Worm (Caenorhabditis elegans) whole organism, L3 larva: ENCODE data around the gene srlf-28.

Source experiments
- ZK546.5 ChIP-seq: sonication (generic microtip); optimal IDR thresholded peaks from 2 replicates; lab custom pipeline; 2017; ENCODE audit warnings: missing biosample characterization, missing genetic modification characterization
- aly-2 ChIP-seq: fragments of 150-350 bp; optimal IDR thresholded peaks from 2 replicates; lab custom pipeline; 2014; ENCODE audit warnings: missing biosample characterization, missing genetic modification characterization
- ama-1 ChIP-seq: fragments of 150-350 bp; optimal IDR thresholded peaks from 2 replicates; lab custom pipeline; 2018
- ceh-16 ChIP-seq: sonication (generic microtip); optimal IDR thresholded peaks from 2 replicates; lab custom pipeline; 2017; ENCODE audit warnings: missing biosample characterization, missing genetic modification characterization
- ceh-28 ChIP-seq: fragments of 150-350 bp; optimal IDR thresholded peaks from 2 replicates; lab custom pipeline; 2014; ENCODE audit warnings: missing biosample characterization, missing genetic modification reagents, missing genetic modification characterization
- ceh-82 ChIP-seq: fragments of 150-350 bp; optimal IDR thresholded peaks from 2 replicates; lab custom pipeline; 2014; ENCODE audit warnings: missing biosample characterization, missing genetic modification characterization
- ceh-9 ChIP-seq: sonication (generic microtip); optimal IDR thresholded peaks from 2 replicates; lab custom pipeline; 2018; ENCODE audit warnings: missing biosample characterization, missing genetic modification characterization
- daf-12 ChIP-seq: fragments of 150-350 bp; optimal IDR thresholded peaks from 2 replicates; lab custom pipeline; 2014; ENCODE audit warnings: missing biosample characterization, missing genetic modification reagents, missing genetic modification characterization
- egl-5 ChIP-seq: fragments of 150-350 bp; optimal IDR thresholded peaks from 2 replicates; lab custom pipeline; 2017; ENCODE audit warnings: missing biosample characterization, missing genetic modification reagents, missing genetic modification characterization, inconsistent platforms
- elt-1 ChIP-seq: fragments of 150-350 bp; optimal IDR thresholded peaks from 2 replicates; lab custom pipeline; 2014; ENCODE audit warnings: missing biosample characterization, missing genetic modification characterization
- elt-2 ChIP-seq: sonication (generic microtip); optimal IDR thresholded peaks from 2 replicates; lab custom pipeline; 2016; ENCODE audit warnings: missing genetic modification reagents, mild to moderate bottlenecking, missing genetic modification characterization, missing compliant biosample characterization
- elt-3 ChIP-seq, 3 experiments: fragments of 150-350 bp in 1 of 3; sonication (generic microtip) in 2 of 3; optimal IDR thresholded peaks; 2 replicates in 2 of 3; 4 replicates in 1 of 3; lab custom pipeline; 2014 to 2017; ENCODE audit warnings: missing biosample characterization in 3 of 3, missing genetic modification characterization in 3 of 3
- eor-1 ChIP-seq, 2 experiments: fragments of 150-350 bp; optimal IDR thresholded peaks; 2 replicates each; lab custom pipeline; 2014 to 2018; ENCODE audit warnings: missing biosample characterization in 2 of 2, missing genetic modification characterization in 2 of 2
- fkh-10 ChIP-seq: sonication (generic microtip); optimal IDR thresholded peaks from 2 replicates; lab custom pipeline; 2017; ENCODE audit warnings: missing biosample characterization, missing genetic modification reagents, missing genetic modification characterization
- fkh-2 ChIP-seq: fragments of 150-350 bp; optimal IDR thresholded peaks from 2 replicates; lab custom pipeline; 2014; ENCODE audit warnings: missing biosample characterization, missing genetic modification reagents, missing genetic modification characterization
- hmg-11 ChIP-seq: sonication (generic microtip); optimal IDR thresholded peaks from 2 replicates; lab custom pipeline; 2016; ENCODE audit warnings: missing genetic modification characterization, missing compliant biosample characterization
- lin-15B ChIP-seq: fragments of 150-350 bp; optimal IDR thresholded peaks from 2 replicates; lab custom pipeline; 2014; ENCODE audit warnings: missing biosample characterization, missing genetic modification characterization
- lin-39 ChIP-seq: fragments of 150-350 bp; optimal IDR thresholded peaks from 2 replicates; lab custom pipeline; 2018; ENCODE audit warnings: missing biosample characterization, missing genetic modification reagents, missing genetic modification characterization
- lsy-12 ChIP-seq: sonication (generic microtip); optimal IDR thresholded peaks from 2 replicates; lab custom pipeline; 2016; ENCODE audit warnings: mild to moderate bottlenecking, missing genetic modification characterization, missing compliant biosample characterization
- nfya-1 ChIP-seq: sonication (generic microtip); optimal IDR thresholded peaks from 2 replicates; lab custom pipeline; 2017; ENCODE audit warnings: missing genetic modification characterization, mild to moderate bottlenecking, missing compliant biosample characterization, antibody characterized with exemption, moderate library complexity; ENCODE audit not compliant: insufficient read depth
- nhr-11 ChIP-seq: fragments of 150-350 bp; optimal IDR thresholded peaks from 2 replicates; lab custom pipeline; 2014; ENCODE audit warnings: missing biosample characterization, missing genetic modification characterization
- nhr-23 ChIP-seq: fragments of 150-350 bp; optimal IDR thresholded peaks from 2 replicates; lab custom pipeline; 2014; ENCODE audit warnings: missing biosample characterization, missing genetic modification reagents, missing genetic modification characterization
- nhr-237 ChIP-seq: fragments of 150-350 bp; optimal IDR thresholded peaks from 2 replicates; lab custom pipeline; 2014; ENCODE audit warnings: missing biosample characterization, missing genetic modification characterization
- nhr-28 ChIP-seq: fragments of 150-350 bp; optimal IDR thresholded peaks from 2 replicates; lab custom pipeline; 2014; ENCODE audit warnings: missing biosample characterization, missing genetic modification characterization
- nhr-43 ChIP-seq: sonication (generic microtip); optimal IDR thresholded peaks from 2 replicates; lab custom pipeline; 2016; ENCODE audit warnings: mild to moderate bottlenecking, missing genetic modification characterization, missing compliant biosample characterization; ENCODE audit not compliant: poor library complexity, severe bottlenecking
- nhr-76 ChIP-seq: fragments of 150-350 bp; sonication (generic microtip); optimal IDR thresholded peaks from 5 replicates; lab custom pipeline; 2014; ENCODE audit warnings: missing biosample characterization, missing genetic modification characterization
- nhr-77 ChIP-seq: fragments of 150-350 bp; optimal IDR thresholded peaks from 2 replicates; lab custom pipeline; 2014; ENCODE audit warnings: missing biosample characterization, missing genetic modification characterization
- pha-4 ChIP-seq: fragments of 150-350 bp; optimal IDR thresholded peaks from 2 replicates; lab custom pipeline; 2014; ENCODE audit warnings: missing biosample characterization, missing genetic modification reagents, missing genetic modification characterization
- pqm-1 ChIP-seq: fragments of 150-350 bp; optimal IDR thresholded peaks from 2 replicates; lab custom pipeline; 2017; ENCODE audit warnings: missing biosample characterization, missing genetic modification characterization, inconsistent platforms
- sea-2 ChIP-seq: fragments of 150-350 bp; sonication (generic microtip); optimal IDR thresholded peaks from 4 replicates; lab custom pipeline; 2014; ENCODE audit warnings: missing biosample characterization, missing genetic modification reagents, missing genetic modification characterization
- skn-1 ChIP-seq: fragments of 150-350 bp; optimal IDR thresholded peaks from 2 replicates; lab custom pipeline; 2014; ENCODE audit warnings: missing biosample characterization, missing genetic modification characterization
- snpc-4 ChIP-seq: fragments of 150-350 bp; optimal IDR thresholded peaks from 2 replicates; lab custom pipeline; 2014; ENCODE audit warnings: missing biosample characterization, missing genetic modification characterization
- unc-62 ChIP-seq: fragments of 150-350 bp; sonication (generic microtip); optimal IDR thresholded peaks from 4 replicates; lab custom pipeline; 2014; ENCODE audit warnings: missing biosample characterization, missing genetic modification reagents, missing genetic modification characterization
- zag-1 ChIP-seq: fragments of 150-350 bp; optimal IDR thresholded peaks from 2 replicates; lab custom pipeline; 2014; ENCODE audit warnings: missing biosample characterization, missing genetic modification characterization
- ztf-11 ChIP-seq: fragments of 150-350 bp; optimal IDR thresholded peaks from 2 replicates; lab custom pipeline; 2014; ENCODE audit warnings: missing biosample characterization, missing genetic modification characterization
- ztf-4 ChIP-seq: fragments of 150-350 bp; optimal IDR thresholded peaks from 2 replicates; lab custom pipeline; 2014; ENCODE audit warnings: missing biosample characterization, missing genetic modification characterization

The srlf-28 gene

DNA sequence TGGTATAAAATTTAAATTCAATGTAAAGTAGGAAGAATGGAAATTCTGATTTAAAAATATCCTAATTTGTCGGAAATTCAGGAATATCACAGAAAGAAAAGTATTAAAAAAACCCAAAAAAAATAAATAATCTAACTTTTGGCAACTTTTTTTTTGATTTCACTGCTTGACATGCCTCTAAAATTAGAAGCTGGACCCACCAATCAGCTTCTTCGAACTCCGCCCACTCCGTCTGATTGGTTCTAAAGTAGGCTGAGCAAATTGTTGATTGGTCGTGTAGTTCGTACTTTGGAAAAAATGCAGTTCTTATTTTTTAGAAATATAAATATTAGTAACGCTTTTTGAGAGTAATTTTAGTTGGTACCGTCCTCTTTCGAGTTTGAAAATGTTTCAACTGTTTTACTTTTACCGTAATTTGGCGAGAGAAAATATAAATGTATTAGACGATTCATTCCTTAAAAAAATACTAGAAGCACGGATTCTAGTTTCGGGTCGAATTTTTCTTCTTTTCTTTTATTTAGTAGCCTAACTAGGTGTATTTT, 22.3 kb upstream of the srlf-28 start:
- TF ChIP-seq fkh-2 (tag; lab: Kevin White, UChicago): no peak
- no peak for TF ChIP-seq snpc-4 (tag; lab: Kevin White, UChicago)
- TF ChIP-seq elt-1 (tag; lab: Kevin White, UChicago): no peak
- no peak for TF ChIP-seq pqm-1 (tag; lab: Kevin White, UChicago)
- no peak for TF ChIP-seq ZK546.5 (tag; lab: Kevin White, UChicago)
- TF ChIP-seq aly-2 (tag; lab: Kevin White, UChicago): no peak
- no peak for TF ChIP-seq lin-15B (tag; lab: Kevin White, UChicago)
- peak; percentile 97 for TF ChIP-seq nfya-1 (tag; lab: Kevin White, UChicago)
- TF ChIP-seq skn-1: no peak

- TF ChIP-seq lin-39 (tag; lab: Kevin White, UChicago) (no peak), ztf-4 (tag; lab: Kevin White, UChicago) (no peak), nhr-76 (tag; lab: Kevin White, UChicago) (no peak), ceh-28 (tag; lab: Kevin White, UChicago) (no peak), nhr-28 (tag; lab: Kevin White, UChicago) (no peak), sea-2 (GFP tag; lab: Kevin White, UChicago) (no peak), egl-5 (tag; lab: Kevin White, UChicago) (no peak), unc-62 (no peak), pha-4 (tag; lab: Kevin White, UChicago) (no peak), lsy-12 (tag; lab: Kevin White, UChicago) (no peak), ceh-9 (tag; lab: Kevin White, UChicago) (no peak), fkh-2 (tag; lab: Kevin White, UChicago) (no peak), zag-1 (no peak), daf-12 (tag; lab: Kevin White, UChicago) (no peak)
Observed at ce11 chrIV:14361189-14361588, 17.5 kb upstream of the srlf-28 start, which contains the start of gene ssu-2. Gene ssu-2, plus strand, starts transcription at chrIV:14361247.

ce11 chrIV:14356120-14356519, 12.5 kb upstream of the srlf-28 start:
- no peak for TF ChIP-seq ama-1 (lab: Kevin White, UChicago)
- TF ChIP-seq ztf-4 (tag; lab: Kevin White, UChicago): no peak
- peak; percentile 67 for TF ChIP-seq egl-5 (tag; lab: Kevin White, UChicago)
- peak; percentile 14 for TF ChIP-seq lin-15B (tag; lab: Kevin White, UChicago)
- peak; percentile 83 for TF ChIP-seq lin-39 (tag; lab: Kevin White, UChicago)
- TF ChIP-seq hmg-11 (tag; lab: Kevin White, UChicago): peak; percentile 74
- TF ChIP-seq fkh-10 (GFP tag; lab: Kevin White, UChicago): peak; percentile 86
- TF ChIP-seq ceh-16 (tag; lab: Kevin White, UChicago): no peak
- TF ChIP-seq snpc-4 (tag; lab: Kevin White, UChicago): peak; percentile 34
- TF ChIP-seq nfya-1 (tag; lab: Kevin White, UChicago): peak; percentile 88

DNA sequence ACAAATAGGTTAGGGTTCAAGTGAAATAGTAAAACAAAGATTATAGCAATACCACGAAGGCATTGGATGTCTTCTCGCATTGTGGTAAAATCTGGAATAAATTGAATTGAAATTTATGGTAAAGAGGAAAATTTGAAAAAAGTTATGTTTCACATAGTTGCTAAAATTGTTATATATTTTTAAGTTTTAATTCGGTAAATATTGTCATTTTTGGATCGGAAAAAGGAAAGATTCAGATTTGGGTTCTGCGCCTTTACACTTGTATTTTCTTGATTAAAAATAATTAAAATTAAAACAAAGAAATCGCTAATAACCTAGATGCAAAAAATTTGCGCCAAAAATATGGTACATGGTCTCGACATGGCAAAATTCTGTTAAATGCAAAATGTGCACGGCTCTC, 7.0 kb upstream of the srlf-28 start, which contains the start of gene oac-56:
TSS of gene oac-56 (minus strand) at position 101 of the 400 bp plus-strand sequence.
- TF ChIP-seq fkh-10 (GFP tag; lab: Kevin White, UChicago) (no peak), daf-12 (tag; lab: Kevin White, UChicago) (no peak), lin-39 (tag; lab: Kevin White, UChicago) (no peak), nhr-28 (tag; lab: Kevin White, UChicago) (no peak), nhr-77 (no peak), elt-2 (no peak), ztf-4 (tag; lab: Kevin White, UChicago) (no peak), hmg-11 (tag; lab: Kevin White, UChicago) (no peak), nhr-23 (no peak), snpc-4 (tag; lab: Kevin White, UChicago) (no peak), pqm-1 (tag; lab: Kevin White, UChicago) (no peak), pha-4 (tag; lab: Kevin White, UChicago) (no peak), lsy-12 (tag; lab: Kevin White, UChicago) (no peak), lin-15B (tag; lab: Kevin White, UChicago) (no peak), nfya-1 (tag; lab: Kevin White, UChicago) (no peak), nhr-237 (no peak), nhr-11 (tag; lab: Kevin White, UChicago) (no peak), ceh-28 (tag; lab: Kevin White, UChicago) (no peak), ztf-11 (no peak)

- TF ChIP-seq ZK546.5 (tag; lab: Kevin White, UChicago): no peak
- TF ChIP-seq eor-1 (tag; optimal IDR thresholded peaks at IDR 0.05; lab: Kevin White, UChicago): no peak
- no peak for TF ChIP-seq nhr-23
- TF ChIP-seq ceh-82 (tag; lab: Kevin White, UChicago): no peak
- TF ChIP-seq elt-3 (tag; optimal IDR thresholded peaks at IDR 0.05; lab: Kevin White, UChicago): no peak
- TF ChIP-seq unc-62: no peak
- TF ChIP-seq ztf-4 (tag; lab: Kevin White, UChicago): no peak
- no peak for TF ChIP-seq pqm-1 (tag; lab: Kevin White, UChicago)
- no peak for TF ChIP-seq ceh-16 (tag; lab: Kevin White, UChicago)
- no peak for TF ChIP-seq nhr-43
- TF ChIP-seq skn-1: no peak
Observed at ce11 chrIV:14339657-14340056, 4.0 kb downstream of the srlf-28 start, which contains the start of gene Y67A10A.11. Gene Y67A10A.11, plus strand, starts transcription at chrIV:14339957.
